Worm (Caenorhabditis elegans): ENCODE results near the gene F42G2.5.

F42G2.5 gene

DNA sequence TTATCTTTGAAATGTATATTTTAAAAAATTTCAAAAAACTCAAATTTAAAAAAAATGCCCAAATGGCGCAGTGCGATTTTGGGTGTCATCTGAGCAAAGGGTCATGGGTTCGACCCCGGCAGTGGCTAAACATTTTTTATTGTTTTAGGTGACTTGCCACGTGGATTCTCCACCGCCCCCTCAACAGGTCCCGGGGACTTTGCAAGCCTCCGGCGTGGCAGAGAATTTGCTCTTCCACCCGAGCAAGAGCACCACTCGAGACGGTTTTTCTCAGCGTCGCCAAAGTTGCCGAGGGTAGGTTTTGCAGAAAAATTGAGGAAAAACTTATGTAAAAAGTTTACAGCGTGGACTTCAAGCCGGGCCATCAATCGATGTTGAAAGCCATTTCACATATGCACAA, 27.4 kb upstream of the F42G2.5 start:
- TF ChIP-seq flt-1 (GFP tag; IDR thresholded peaks at IDR 0.05): no peak
- TF ChIP-seq F13C5.2 (tag; optimal IDR thresholded peaks at IDR 0.05): no peak
- TF ChIP-seq tbx-37 (GFP tag; conservative IDR thresholded peaks at IDR 0.05): no peak
- no peak for TF ChIP-seq scrt-1 (GFP tag; IDR thresholded peaks at IDR 0.05)
- TF ChIP-seq tra-4 (tag; optimal IDR thresholded peaks at IDR 0.05): no peak
- TF ChIP-seq B0310.2 (tag; optimal IDR thresholded peaks at IDR 0.05): no peak
- no peak for TF ChIP-seq aly-1 (tag; optimal IDR thresholded peaks at IDR 0.05)
- TF ChIP-seq sea-1 (GFP tag; conservative IDR thresholded peaks at IDR 0.05): no peak
- no peak for TF ChIP-seq pes-1 (GFP tag; IDR thresholded peaks at IDR 0.05)
- TF ChIP-seq ets-7 (tag; optimal IDR thresholded peaks at IDR 0.05): no peak
- no peak for TF ChIP-seq ama-1 (optimal IDR thresholded peaks at IDR 0.05)
- no peak for TF ChIP-seq hnd-1 (tag; optimal IDR thresholded peaks at IDR 0.05)
- no peak for TF ChIP-seq hmbx-1 (tag; optimal IDR thresholded peaks at IDR 0.05)
- no peak for TF ChIP-seq ceh-36 (tag; optimal IDR thresholded peaks at IDR 0.05)

- no peak for TF ChIP-seq B0310.2 (tag; optimal IDR thresholded peaks at IDR 0.05)
- no peak for TF ChIP-seq hnd-1 (tag; optimal IDR thresholded peaks at IDR 0.05)
- TF ChIP-seq tbx-37 (GFP tag; conservative IDR thresholded peaks at IDR 0.05): no peak
- TF ChIP-seq tra-4 (tag; optimal IDR thresholded peaks at IDR 0.05): no peak
- TF ChIP-seq flt-1 (GFP tag; IDR thresholded peaks at IDR 0.05): no peak
- no peak for TF ChIP-seq ama-1 (optimal IDR thresholded peaks at IDR 0.05)
- TF ChIP-seq scrt-1 (GFP tag; IDR thresholded peaks at IDR 0.05): no peak
- TF ChIP-seq aly-1 (tag; optimal IDR thresholded peaks at IDR 0.05): no peak
- no peak for TF ChIP-seq hmbx-1 (tag; optimal IDR thresholded peaks at IDR 0.05)
- no peak for TF ChIP-seq pes-1 (GFP tag; IDR thresholded peaks at IDR 0.05)
- no peak for TF ChIP-seq tbx-11 (GFP tag; IDR thresholded peaks at IDR 0.05)
- TF ChIP-seq F13C5.2 (tag; optimal IDR thresholded peaks at IDR 0.05): no peak
- TF ChIP-seq ceh-13 (GFP tag; optimal IDR thresholded peaks at IDR 0.05): no peak
- no peak for TF ChIP-seq sea-1 (GFP tag; conservative IDR thresholded peaks at IDR 0.05)
- TF ChIP-seq ets-7 (tag; optimal IDR thresholded peaks at IDR 0.05): no peak
- no peak for TF ChIP-seq ceh-36 (tag; optimal IDR thresholded peaks at IDR 0.05)
- TF ChIP-seq hmg-4 (GFP tag; optimal IDR thresholded peaks at IDR 0.05): no peak
Measured at ce11 chrII:2442979-2443378, 25.2 kb upstream of the F42G2.5 start, which contains the start of gene vab-19. Gene vab-19, plus strand, starts transcription at chrII:2443279.

DNA sequence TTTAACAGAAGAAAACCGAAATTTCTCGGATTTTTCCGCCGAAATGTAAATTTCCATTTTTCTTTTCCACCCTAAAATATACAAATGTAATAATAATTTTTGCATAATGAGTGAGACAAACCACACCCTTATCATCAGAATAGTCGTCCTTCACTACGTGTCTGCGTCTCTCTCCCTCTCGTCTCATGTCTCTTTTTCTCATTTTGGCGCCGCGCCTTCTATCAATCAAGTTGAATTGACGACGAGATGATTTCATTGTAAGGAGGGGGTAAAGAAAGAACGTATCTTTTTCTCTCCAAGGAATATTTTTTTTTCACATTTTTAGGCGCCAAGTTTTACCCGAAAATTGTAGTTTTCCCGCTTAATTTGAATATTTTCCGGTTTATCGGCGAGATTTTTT, 24.5 kb upstream of the F42G2.5 start:
- TF ChIP-seq tbx-11 (GFP tag; IDR thresholded peaks at IDR 0.05) (no peak), ceh-36 (tag; optimal IDR thresholded peaks at IDR 0.05) (no peak), ceh-13 (GFP tag; optimal IDR thresholded peaks at IDR 0.05) (no peak)

- TF ChIP-seq tra-4 (tag; optimal IDR thresholded peaks at IDR 0.05) (no peak), ets-7 (tag; optimal IDR thresholded peaks at IDR 0.05) (no peak), ama-1 (optimal IDR thresholded peaks at IDR 0.05) (no peak), ceh-13 (GFP tag; optimal IDR thresholded peaks at IDR 0.05) (no peak), flt-1 (GFP tag; IDR thresholded peaks at IDR 0.05) (no peak), sea-1 (GFP tag; conservative IDR thresholded peaks at IDR 0.05) (no peak)
Measured at ce11 chrII:2440312-2440711, 22.5 kb upstream of the F42G2.5 start.

- no peak for TF ChIP-seq aly-1 (tag; optimal IDR thresholded peaks at IDR 0.05)
- no peak for TF ChIP-seq tbx-11 (GFP tag; IDR thresholded peaks at IDR 0.05)
- TF ChIP-seq pes-1 (GFP tag; IDR thresholded peaks at IDR 0.05): no peak
- TF ChIP-seq ceh-13 (GFP tag; optimal IDR thresholded peaks at IDR 0.05): no peak
- no peak for TF ChIP-seq flt-1 (GFP tag; IDR thresholded peaks at IDR 0.05)
- TF ChIP-seq F13C5.2 (tag; optimal IDR thresholded peaks at IDR 0.05): no peak
- no peak for TF ChIP-seq scrt-1 (GFP tag; IDR thresholded peaks at IDR 0.05)
- TF ChIP-seq ama-1 (optimal IDR thresholded peaks at IDR 0.05): no peak
- no peak for TF ChIP-seq hnd-1 (tag; optimal IDR thresholded peaks at IDR 0.05)
- no peak for TF ChIP-seq tbx-37 (GFP tag; conservative IDR thresholded peaks at IDR 0.05)
- no peak for TF ChIP-seq hmbx-1 (tag; optimal IDR thresholded peaks at IDR 0.05)
- TF ChIP-seq B0310.2 (tag; optimal IDR thresholded peaks at IDR 0.05): no peak
- TF ChIP-seq ceh-36 (tag; optimal IDR thresholded peaks at IDR 0.05): no peak
- TF ChIP-seq tra-4 (tag; optimal IDR thresholded peaks at IDR 0.05): no peak
- TF ChIP-seq ets-7 (tag; optimal IDR thresholded peaks at IDR 0.05): no peak
- no peak for TF ChIP-seq hmg-4 (GFP tag; optimal IDR thresholded peaks at IDR 0.05)
- TF ChIP-seq sea-1 (GFP tag; conservative IDR thresholded peaks at IDR 0.05): no peak
Measured at ce11 chrII:2438944-2439343, 21.2 kb upstream of the F42G2.5 start.

DNA sequence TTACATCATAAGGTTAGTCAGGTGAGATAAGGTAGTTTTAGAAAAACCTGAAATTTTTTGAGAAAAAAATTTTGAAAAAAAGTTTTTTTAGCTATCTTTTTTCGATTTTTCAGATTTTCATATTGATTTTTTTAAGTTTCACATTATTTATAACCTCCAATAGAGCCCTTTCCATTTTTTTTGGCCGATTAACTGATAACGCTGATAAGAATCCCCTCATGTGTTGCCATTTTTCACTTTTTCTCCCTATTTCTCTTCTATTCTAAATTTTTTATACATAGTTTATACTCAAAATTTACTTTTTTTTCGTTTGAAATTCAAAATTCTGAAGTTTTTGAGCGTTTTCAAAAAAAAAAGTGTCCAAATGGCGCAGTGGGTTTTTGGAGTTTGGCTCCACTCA, 20.4 kb upstream of the F42G2.5 start:
- TF ChIP-seq ets-7 (tag; optimal IDR thresholded peaks at IDR 0.05) (no peak), scrt-1 (GFP tag; IDR thresholded peaks at IDR 0.05) (no peak), pes-1 (GFP tag; IDR thresholded peaks at IDR 0.05) (no peak), tra-4 (tag; optimal IDR thresholded peaks at IDR 0.05) (no peak), ceh-36 (tag; optimal IDR thresholded peaks at IDR 0.05) (no peak), tbx-37 (GFP tag; conservative IDR thresholded peaks at IDR 0.05) (no peak), hmg-4 (GFP tag; optimal IDR thresholded peaks at IDR 0.05) (no peak), tbx-11 (GFP tag; IDR thresholded peaks at IDR 0.05) (no peak)

DNA sequence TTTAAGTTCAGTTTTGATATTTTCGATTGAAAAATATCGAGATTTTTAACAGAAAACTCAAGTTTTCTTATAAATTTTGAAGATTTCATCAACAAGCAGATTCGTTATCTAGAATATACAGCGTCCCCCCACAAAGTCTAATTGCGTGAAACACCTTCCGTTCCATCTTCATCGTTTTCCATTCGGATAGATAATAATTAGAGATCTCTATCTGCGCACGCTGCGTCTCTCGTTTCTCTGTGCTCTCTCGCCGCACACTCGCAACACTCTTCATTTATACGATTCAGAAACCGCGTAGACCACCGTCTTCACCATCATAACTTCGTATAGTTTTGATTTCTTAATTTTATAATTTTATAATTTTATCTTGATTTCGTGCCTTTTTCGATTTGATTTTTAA, 19.0 kb upstream of the F42G2.5 start:
- TF ChIP-seq pes-1 (GFP tag; IDR thresholded peaks at IDR 0.05): no peak

DNA sequence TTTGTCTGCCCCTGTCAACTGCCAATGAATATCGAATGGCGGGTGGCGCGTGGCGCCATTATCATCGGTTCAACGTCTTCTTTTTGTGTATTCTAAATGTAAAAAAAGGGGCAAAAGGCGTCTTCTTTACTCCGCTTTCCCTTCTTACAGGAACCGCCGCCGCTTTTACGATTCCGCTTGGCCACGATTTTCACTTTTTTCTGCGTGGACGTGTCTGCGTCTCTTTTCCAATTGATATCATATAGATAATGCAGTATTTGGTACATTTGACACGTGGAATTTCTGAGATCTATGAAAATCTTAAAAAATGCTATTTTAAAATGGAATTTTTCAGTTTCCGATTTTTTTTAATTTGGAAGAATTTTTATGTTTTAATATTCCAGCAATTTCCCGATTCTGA, 17.8 kb upstream of the F42G2.5 start:
- no peak for TF ChIP-seq hnd-1 (tag; optimal IDR thresholded peaks at IDR 0.05)

ce11 chrII:2431972-2432371, 14.2 kb upstream of the F42G2.5 start, which contains the start of gene ceh-86:
Gene ceh-86, minus strand, starts transcription at chrII:2432072.
- TF ChIP-seq tbx-11 (GFP tag; IDR thresholded peaks at IDR 0.05) (no peak), sea-1 (GFP tag; conservative IDR thresholded peaks at IDR 0.05) (no peak), ceh-36 (tag; optimal IDR thresholded peaks at IDR 0.05) (no peak), hmbx-1 (tag; optimal IDR thresholded peaks at IDR 0.05) (no peak), hnd-1 (tag; optimal IDR thresholded peaks at IDR 0.05) (no peak), ceh-13 (GFP tag; optimal IDR thresholded peaks at IDR 0.05) (no peak), aly-1 (tag; optimal IDR thresholded peaks at IDR 0.05) (no peak)
